Worm (Caenorhabditis elegans) whole organism, L4/young adult: ENCODE data around the gene meg-1.

Experiments used
- W03F9.2 ChIP-seq: fragments of 150-350 bp; optimal IDR thresholded peaks from 2 replicates; lab custom pipeline; 2014; ENCODE audit warnings: missing biosample characterization, missing genetic modification characterization
- dao-5 ChIP-seq: sonication (generic microtip); optimal IDR thresholded peaks from 2 replicates; lab custom pipeline; 2016; ENCODE audit warnings: missing genotype, missing genetic modification characterization, moderate library complexity, missing compliant biosample characterization
- him-1 ChIP-seq: sonication (generic microtip); optimal IDR thresholded peaks from 2 replicates; lab custom pipeline; 2016; ENCODE audit warnings: missing genotype, missing genetic modification reagents, missing genetic modification characterization, missing compliant biosample characterization

DNA sequence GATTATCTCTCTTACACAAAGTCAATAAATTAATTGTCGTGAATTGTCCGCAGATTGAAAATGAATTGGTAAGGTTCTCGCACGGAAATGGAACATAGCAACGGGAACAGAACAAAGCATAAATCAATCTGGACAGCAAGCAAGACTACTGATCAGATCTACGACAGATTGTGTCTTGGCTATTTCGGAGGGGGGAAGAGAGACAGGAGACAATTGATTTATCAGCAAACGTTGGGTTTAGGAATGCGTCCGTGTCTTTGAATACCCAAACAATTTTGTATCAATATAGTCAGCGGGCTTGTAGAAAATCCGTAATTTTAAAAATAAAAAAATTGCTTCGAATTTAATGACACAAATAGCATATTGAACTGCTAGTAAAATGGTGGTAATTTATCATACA, 11.9 kb upstream of the meg-1 start:
- TF ChIP-seq dao-5 (no peak), him-1 (no peak), W03F9.2 (tag; lab: Kevin White, UChicago) (no peak)
